Worm (Caenorhabditis elegans) whole organism, mixed stage, embryonic: ENCODE results near the gene AC7.3.

Experiments used
- blmp-1 ChIP-seq: fragments of 150-350 bp; optimal IDR thresholded peaks from 2 replicates; lab custom pipeline; 2014; ENCODE audit warnings: missing biosample characterization, missing genetic modification characterization
- ces-1 ChIP-seq: fragments of 150-350 bp; optimal IDR thresholded peaks from 2 replicates; lab custom pipeline; 2014; ENCODE audit warnings: missing biosample characterization, missing genetic modification reagents, missing genetic modification characterization
- nhr-28 ChIP-seq: fragments of 150-350 bp; optimal IDR thresholded peaks from 2 replicates; lab custom pipeline; 2014; ENCODE audit warnings: missing biosample characterization, missing genetic modification characterization
- nhr-76 ChIP-seq: sonication (generic microtip); optimal IDR thresholded peaks from 2 replicates; lab custom pipeline; 2017; ENCODE audit warnings: missing biosample characterization, missing genetic modification characterization
- unc-62 ChIP-seq: fragments of 150-350 bp; optimal IDR thresholded peaks from 2 replicates; lab custom pipeline; 2014; ENCODE audit warnings: missing biosample characterization, missing genetic modification reagents, missing genetic modification characterization

DNA sequence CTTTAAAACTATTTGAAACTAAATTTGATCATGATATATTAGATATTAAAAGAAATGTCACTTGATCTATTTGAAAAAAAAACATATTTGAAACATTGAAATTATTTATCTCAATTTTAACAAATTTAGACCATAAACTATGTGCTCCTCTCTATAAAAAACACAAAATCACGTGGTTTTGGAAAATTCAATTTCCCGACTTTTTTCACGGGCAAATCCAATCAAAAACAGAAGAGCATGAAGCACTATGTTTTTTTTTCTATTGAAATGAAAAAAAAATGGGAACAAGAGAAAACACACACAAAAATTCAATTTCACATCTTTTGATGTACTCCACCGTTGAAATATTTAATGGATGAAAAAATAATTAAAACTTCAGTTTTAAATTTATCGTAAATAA, 27.6 kb downstream of the AC7.3 start:
- TF ChIP-seq blmp-1 = no peak
- no peak for TF ChIP-seq nhr-76 (tag; lab: Kevin White, UChicago)
- no peak for TF ChIP-seq nhr-28 (tag; lab: Kevin White, UChicago)
- TF ChIP-seq unc-62 (GFP tag; lab: Kevin White, UChicago) = no peak
- peak; percentile 44 for TF ChIP-seq ces-1 (GFP tag; lab: Kevin White, UChicago)
